Worm (Caenorhabditis elegans): ENCODE measurements around the gene srw-143.

ce11 chrV:2903227-2903626, 38.1 kb downstream of the srw-143 start, which contains the start of gene C31B8.7:
- TF ChIP-seq ztf-11 (tag; optimal IDR thresholded peaks at IDR 0.05) (no peak), nhr-12 (tag; optimal IDR thresholded peaks at IDR 0.05) (no peak), elt-3 (tag; optimal IDR thresholded peaks at IDR 0.05) (no peak), elt-1 (tag; optimal IDR thresholded peaks at IDR 0.05; ENCODE audit: borderline replicate concordance, insufficient read depth) (no peak), hlh-1 (tag; optimal IDR thresholded peaks at IDR 0.05) (no peak), unc-39 (tag; optimal IDR thresholded peaks at IDR 0.05) (no peak), mab-5 (tag; optimal IDR thresholded peaks at IDR 0.05) (no peak), nhr-28 (tag; optimal IDR thresholded peaks at IDR 0.05) (no peak), M03D4.4 (tag; optimal IDR thresholded peaks at IDR 0.05) (no peak)
